Fruit fly (Drosophila melanogaster) ovary, adult (tissue): ENCODE results near the gene CG42446.

Experiments
- CG17801 ChIP-seq: fragments of 200-800 bp; optimal IDR thresholded peaks from 2 replicates; lab custom pipeline; 2019; ENCODE audit warnings: missing biosample characterization, mild to moderate bottlenecking, missing genetic modification characterization, moderate library complexity; ENCODE audit not compliant: partially characterized antibody

The CG42446 gene

dm6 chr3R:16356215-16356862, 3.6 kb downstream of the CG42446 start:
- TF ChIP-seq CG17801 (GFP tag; lab: Kevin White, UChicago): no peak

- TF ChIP-seq CG17801 (GFP tag; lab: Kevin White, UChicago): no peak
These were observed 4.4 kb downstream of the CG42446 start for dm6 chr3R:16355393-16355943.

- no peak for TF ChIP-seq CG17801 (GFP tag; lab: Kevin White, UChicago)
These were observed 6.2 kb downstream of the CG42446 start for dm6 chr3R:16353671-16354070.

dm6 chr3R:16353195-16353594, 6.7 kb downstream of the CG42446 start:
- TF ChIP-seq CG17801 (GFP tag; lab: Kevin White, UChicago): no peak

dm6 chr3R:16352039-16352438, 7.9 kb downstream of the CG42446 start:
- no peak for TF ChIP-seq CG17801 (GFP tag; lab: Kevin White, UChicago)

- no peak for TF ChIP-seq CG17801 (GFP tag; lab: Kevin White, UChicago)
These were observed 8.9 kb downstream of the CG42446 start for dm6 chr3R:16351044-16351443.

dm6 chr3R:16350400-16350799, 9.5 kb downstream of the CG42446 start:
- TF ChIP-seq CG17801 (GFP tag; lab: Kevin White, UChicago): no peak

- TF ChIP-seq CG17801 (GFP tag; lab: Kevin White, UChicago): no peak
These were observed 10.7 kb downstream of the CG42446 start, which contains the start of the genes CG14879 and Manf for dm6 chr3R:16349111-16349655. Gene CG14879, minus strand, starts transcription at chr3R:16349226. Gene Manf, plus strand, starts transcription at chr3R:16349404.

dm6 chr3R:16348289-16348688, 11.6 kb downstream of the CG42446 start:
- TF ChIP-seq CG17801 (GFP tag; lab: Kevin White, UChicago): no peak

- TF ChIP-seq CG17801 (GFP tag; lab: Kevin White, UChicago): no peak
These were observed 12.2 kb downstream of the CG42446 start for dm6 chr3R:16347626-16348264.

dm6 chr3R:16341817-16342374, 18.0 kb downstream of the CG42446 start, which contains the start of the genes SF2 and pad:
Gene SF2, minus strand, starts transcription at chr3R:16341988.
Gene pad, plus strand, starts transcription at chr3R:16342318.
- TF ChIP-seq CG17801 (GFP tag; lab: Kevin White, UChicago): peak; percentile 77

- TF ChIP-seq CG17801 (GFP tag; lab: Kevin White, UChicago): no peak
These were observed 19.3 kb downstream of the CG42446 start for dm6 chr3R:16340610-16341009.

- no peak for TF ChIP-seq CG17801 (GFP tag; lab: Kevin White, UChicago)
These were observed 20.4 kb downstream of the CG42446 start, which contains the start of gene Sulf1 for dm6 chr3R:16339475-16339874. Gene Sulf1, minus strand, starts transcription at chr3R:16339575.

- TF ChIP-seq CG17801 (GFP tag; lab: Kevin White, UChicago): peak; percentile 54
These were observed 21.6 kb downstream of the CG42446 start for dm6 chr3R:16338342-16338741.

- no peak for TF ChIP-seq CG17801 (GFP tag; lab: Kevin White, UChicago)
These were observed 22.0 kb downstream of the CG42446 start for dm6 chr3R:16337863-16338262.
